Fruit fly (Drosophila melanogaster) whole organism, embryonic: ENCODE data around the gene Paics.

ENCODE experiments used
- Adf1 ChIP-seq: fragments of 200-800 bp; sonication (Bioruptor generic); IDR thresholded peaks from 2 replicates; pipeline ENCODE4 v1.3.6; 2022; ENCODE audit warnings: missing biosample characterization, missing genetic modification characterization
- Atf-2 ChIP-seq: fragments of 200-800 bp; sonication (Bioruptor generic); optimal IDR thresholded peaks from 2 replicates; lab custom pipeline; 2016; ENCODE audit warnings: missing biosample characterization, missing genetic modification characterization
- BEAF-32 ChIP-seq: fragments of 200-800 bp; sonication (Bioruptor generic); optimal IDR thresholded peaks from 3 replicates; lab custom pipeline; 2017; ENCODE audit warnings: missing biosample characterization, missing genetic modification characterization, mild to moderate bottlenecking, moderate library complexity, missing genetic modification reagents
- CG10565 ChIP-seq: fragments of 200-800 bp; sonication (Bioruptor generic); optimal IDR thresholded peaks from 3 replicates; lab custom pipeline; 2016; ENCODE audit warnings: missing biosample characterization, mild to moderate bottlenecking, missing genetic modification characterization
- CG12769 ChIP-seq: fragments of 200-800 bp; sonication (Bioruptor generic); optimal IDR thresholded peaks from 2 replicates; lab custom pipeline; 2019; ENCODE audit warnings: missing biosample characterization, mild to moderate bottlenecking, missing genetic modification characterization, moderate library complexity
- CG13894 ChIP-seq: fragments of 200-800 bp; sonication (Bioruptor generic); optimal IDR thresholded peaks from 3 replicates; lab custom pipeline; 2018; ENCODE audit warnings: missing biosample characterization, mild to moderate bottlenecking, missing genetic modification characterization, moderate library complexity
- CG15011 ChIP-seq: fragments of 200-800 bp; sonication (Bioruptor generic); optimal IDR thresholded peaks from 3 replicates; lab custom pipeline; 2018; ENCODE audit warnings: missing biosample characterization, mild to moderate bottlenecking, missing genetic modification characterization
- CG17359 ChIP-seq: fragments of 200-800 bp; sonication (Bioruptor generic); optimal IDR thresholded peaks from 3 replicates; lab custom pipeline; 2018; ENCODE audit warnings: missing biosample characterization, mild to moderate bottlenecking, missing genetic modification characterization, moderate library complexity
- CG2120 ChIP-seq: fragments of 200-800 bp; sonication (Bioruptor generic); optimal IDR thresholded peaks from 3 replicates; lab custom pipeline; 2016; ENCODE audit warnings: missing biosample characterization, missing genetic modification characterization
- CG2199 ChIP-seq: fragments of 200-800 bp; sonication (Bioruptor generic); IDR thresholded peaks from 3 replicates; pipeline ENCODE4 v1.3.6; 2022; ENCODE audit warnings: missing biosample characterization, missing genetic modification characterization
- CG3407 ChIP-seq: fragments of 200-800 bp; sonication (Bioruptor generic); optimal IDR thresholded peaks from 2 replicates; lab custom pipeline; 2018; ENCODE audit warnings: missing biosample characterization, mild to moderate bottlenecking, missing genetic modification characterization
- CG34422 ChIP-seq: fragments of 200-800 bp; sonication (Bioruptor generic); IDR thresholded peaks from 3 replicates; pipeline ENCODE4 v1.3.6; 2022; ENCODE audit warnings: missing biosample characterization, missing genetic modification characterization
- CG6175 ChIP-seq: fragments of 200-800 bp; sonication (Bioruptor generic); IDR thresholded peaks from 3 replicates; pipeline ENCODE4 v1.3.6; 2022; ENCODE audit warnings: missing biosample characterization, missing genetic modification characterization
- CG8290 ChIP-seq, 3 experiments: fragments of 200-800 bp; sonication (Bioruptor generic); optimal IDR thresholded peaks; 2 replicates each; lab custom pipeline; 2016 to 2019; ENCODE audit warnings: missing biosample characterization in 3 of 3, missing genetic modification characterization in 3 of 3, mild to moderate bottlenecking in 2 of 3, moderate library complexity in 1 of 3
- Fer1 ChIP-seq: fragments of 200-800 bp; sonication (Bioruptor generic); optimal IDR thresholded peaks from 2 replicates; lab custom pipeline; 2017; ENCODE audit warnings: missing biosample characterization, mild to moderate bottlenecking, missing genetic modification characterization
- GATAe ChIP-seq: fragments of 200-800 bp; sonication (Bioruptor generic); conservative IDR thresholded peaks from 2 replicates; pipeline ENCODE4 v1.3.6; 2022; ENCODE audit warnings: missing biosample characterization, missing genetic modification characterization
- HmgD ChIP-seq: fragments of 200-800 bp; sonication (Bioruptor generic); optimal IDR thresholded peaks from 3 replicates; lab custom pipeline; 2016; ENCODE audit warnings: missing biosample characterization, missing genetic modification characterization
- Med ChIP-seq: fragments of 200-800 bp; sonication (Bioruptor generic); peaks from one replicate; lab custom pipeline; 2016; ENCODE audit warnings: missing biosample characterization, missing genetic modification characterization, mild to moderate bottlenecking, inconsistent platforms, moderate library complexity
- Mes4 ChIP-seq: fragments of 200-800 bp; sonication (Bioruptor generic); optimal IDR thresholded peaks from 2 replicates; lab custom pipeline; 2016; ENCODE audit warnings: missing biosample characterization, missing genetic modification characterization
- Pdp1 ChIP-seq, 2 experiments: fragments of 200-800 bp; sonication (Bioruptor generic); optimal IDR thresholded peaks; 3 replicates each; lab custom pipeline; 2016; ENCODE audit warnings: missing biosample characterization in 2 of 2, missing genetic modification characterization in 2 of 2, mild to moderate bottlenecking in 1 of 2, moderate library complexity in 1 of 2
- Spps ChIP-seq: fragments of 200-800 bp; sonication (Bioruptor generic); optimal IDR thresholded peaks from 2 replicates; lab custom pipeline; 2018; ENCODE audit warnings: missing biosample characterization, mild to moderate bottlenecking, missing genetic modification characterization
- abd-A ChIP-seq: fragments of 200-800 bp; sonication (Bioruptor generic); optimal IDR thresholded peaks from 3 replicates; lab custom pipeline; 2019; ENCODE audit warnings: missing biosample characterization, mild to moderate bottlenecking, missing genetic modification characterization, moderate library complexity
- amos ChIP-seq: fragments of 200-800 bp; sonication (Bioruptor generic); IDR thresholded peaks from 2 replicates; pipeline ENCODE4 v1.3.6; 2022; ENCODE audit warnings: missing biosample characterization, missing genetic modification characterization; ENCODE audit not compliant: partially characterized antibody
- ash1 ChIP-seq: fragments of 200-800 bp; sonication (Bioruptor generic); optimal IDR thresholded peaks from 2 replicates; lab custom pipeline; 2018; ENCODE audit warnings: missing biosample characterization, mild to moderate bottlenecking, missing genetic modification characterization
- cg ChIP-seq: fragments of 200-800 bp; sonication (Bioruptor generic); optimal IDR thresholded peaks from 3 replicates; lab custom pipeline; 2019; ENCODE audit warnings: missing biosample characterization, mild to moderate bottlenecking, missing genetic modification characterization, moderate library complexity
- chinmo ChIP-seq: fragments of 200-800 bp; sonication (Bioruptor generic); IDR thresholded peaks from 4 replicates; pipeline ENCODE4 v1.3.6; 2022; ENCODE audit warnings: missing biosample characterization, missing genetic modification characterization; ENCODE audit not compliant: partially characterized antibody
- chm ChIP-seq: fragments of 200-800 bp; sonication (Bioruptor generic); IDR thresholded peaks from 2 replicates; pipeline ENCODE4 v1.3.6; 2022; ENCODE audit warnings: missing biosample characterization, missing genetic modification characterization
- ci ChIP-seq: fragments of 200-800 bp; sonication (Bioruptor generic); IDR thresholded peaks from 3 replicates; pipeline ENCODE4 v1.3.6; 2022; ENCODE audit warnings: missing biosample characterization, missing genetic modification characterization
- crc ChIP-seq: fragments of 200-800 bp; sonication (Bioruptor generic); optimal IDR thresholded peaks from 2 replicates; lab custom pipeline; 2016; ENCODE audit warnings: missing biosample characterization, missing genetic modification characterization
- exex ChIP-seq: fragments of 200-800 bp; sonication (Bioruptor generic); optimal IDR thresholded peaks from 4 replicates; lab custom pipeline; 2018; ENCODE audit warnings: missing biosample characterization, mild to moderate bottlenecking, missing genetic modification characterization, moderate library complexity
- grn ChIP-seq: fragments of 200-800 bp; sonication (Bioruptor generic); optimal IDR thresholded peaks from 3 replicates; lab custom pipeline; 2017; ENCODE audit warnings: missing biosample characterization, missing genetic modification characterization
- lab ChIP-seq: fragments of 200-800 bp; sonication (Bioruptor generic); optimal IDR thresholded peaks from 3 replicates; lab custom pipeline; 2017; ENCODE audit warnings: missing biosample characterization, missing genetic modification characterization, mild to moderate bottlenecking, moderate library complexity, missing genetic modification reagents
- lbe ChIP-seq: fragments of 200-800 bp; sonication (Bioruptor generic); optimal IDR thresholded peaks from 2 replicates; lab custom pipeline; 2016; ENCODE audit warnings: missing biosample characterization, mild to moderate bottlenecking, missing genetic modification characterization
- mirr ChIP-seq: fragments of 200-800 bp; sonication (Bioruptor generic); optimal IDR thresholded peaks from 3 replicates; lab custom pipeline; 2018; ENCODE audit warnings: missing biosample characterization, mild to moderate bottlenecking, missing genetic modification characterization
- onecut ChIP-seq: fragments of 200-800 bp; sonication (Bioruptor generic); IDR thresholded peaks from 2 replicates; pipeline ENCODE4 v1.3.6; 2022; ENCODE audit warnings: missing biosample characterization, missing genetic modification characterization
- pros ChIP-seq: fragments of 200-800 bp; sonication (Bioruptor generic); optimal IDR thresholded peaks from 3 replicates; lab custom pipeline; 2019; ENCODE audit warnings: missing biosample characterization, mild to moderate bottlenecking, missing genetic modification characterization, moderate library complexity
- row ChIP-seq: fragments of 200-800 bp; sonication (Bioruptor generic); IDR thresholded peaks from 3 replicates; pipeline ENCODE4 v1.3.6; 2022; ENCODE audit warnings: missing biosample characterization, missing genetic modification characterization
- sd ChIP-seq: fragments of 200-800 bp; sonication (Bioruptor generic); optimal IDR thresholded peaks from 3 replicates; lab custom pipeline; 2018; ENCODE audit warnings: missing biosample characterization, mild to moderate bottlenecking, missing genetic modification characterization, moderate library complexity
- shn ChIP-seq: fragments of 200-800 bp; sonication (Bioruptor generic); optimal IDR thresholded peaks from 3 replicates; lab custom pipeline; 2016; ENCODE audit warnings: missing biosample characterization, missing genetic modification characterization
- sr ChIP-seq: fragments of 200-800 bp; sonication (Bioruptor generic); IDR thresholded peaks from 3 replicates; pipeline ENCODE4 v1.3.6; 2022; ENCODE audit warnings: missing biosample characterization, missing genetic modification characterization
- twi ChIP-seq: fragments of 200-800 bp; optimal IDR thresholded peaks from 2 replicates; lab custom pipeline; 2019; ENCODE audit warnings: missing biosample characterization, mild to moderate bottlenecking, missing genetic modification characterization, moderate library complexity

Gene Paics

dm6 chrX:12733770-12734189 is 26.6 kb downstream of the Paics start:
- TF ChIP-seq CG34422 (GFP tag; lab: Robert Waterston, UW) (peak; percentile 13; the same call in 1 of the 3 replicates), ci (peak; percentile 42; the same call in 1 of the 3 replicates), BEAF-32 (GFP tag; lab: Kevin White, UChicago) (no peak), Med (GFP tag; lab: Kevin White, UChicago) (peak; percentile 76), Spps (no peak), cg (peak; percentile 86), CG3407 (GFP tag; lab: Kevin White, UChicago) (peak; percentile 99), mirr (peak; percentile 55), pros (GFP tag; lab: Kevin White, UChicago) (peak; percentile 20), grn (GFP tag; lab: Kevin White, UChicago) (no peak), CG10565 (GFP tag; lab: Kevin White, UChicago) (no peak), CG2199 (GFP tag; lab: Robert Waterston, UW) (peak; percentile 63; the same call in 1 of the 3 replicates), chm (0 out of 2 replicates have a peak, but pooled peaks have one; percentile 9), abd-A (tag; lab: Kevin White, UChicago) (peak; percentile 34), Pdp1 (GFP tag; optimal IDR thresholded peaks at IDR 0.05; lab: Kevin White, UChicago) (peak in 1 of 2 experiments; percentile 23), sd (peak; percentile 13), ash1 (GFP tag; lab: Kevin White, UChicago) (peak; percentile 10), CG15011 (GFP tag; lab: Kevin White, UChicago) (no peak), Adf1 (peak; percentile 86), HmgD (no peak), Atf-2 (no peak), Fer1 (GFP tag; lab: Kevin White, UChicago) (peak; percentile 1), CG8290 (GFP tag; optimal IDR thresholded peaks at IDR 0.05; lab: Kevin White, UChicago) (no peak), CG8290 (tag; optimal IDR thresholded peaks at IDR 0.05; lab: Kevin White, UChicago) (peak in 1 of 2 experiments; percentile 9), sr (GFP tag; lab: Robert Waterston, UW) (peak; percentile 63; the same call in 2 of the 3 replicates), CG2120 (GFP tag; lab: Kevin White, UChicago) (no peak), CG12769 (tag; lab: Kevin White, UChicago) (peak; percentile 39), shn (no peak), twi (tag; lab: Kevin White, UChicago) (peak; percentile 51), onecut (GFP tag; lab: Robert Waterston, UW) (peak; percentile 7; the same call in 1 of the 2 replicates), crc (GFP tag; lab: Kevin White, UChicago) (no peak), row (GFP tag; lab: Robert Waterston, UW) (peak; percentile 8; the same call in 1 of the 3 replicates), CG13894 (tag; lab: Kevin White, UChicago) (peak; percentile 25), CG6175 (GFP tag; lab: Robert Waterston, UW) (no peak), lab (GFP tag; lab: Kevin White, UChicago) (peak; percentile 42)

DNA sequence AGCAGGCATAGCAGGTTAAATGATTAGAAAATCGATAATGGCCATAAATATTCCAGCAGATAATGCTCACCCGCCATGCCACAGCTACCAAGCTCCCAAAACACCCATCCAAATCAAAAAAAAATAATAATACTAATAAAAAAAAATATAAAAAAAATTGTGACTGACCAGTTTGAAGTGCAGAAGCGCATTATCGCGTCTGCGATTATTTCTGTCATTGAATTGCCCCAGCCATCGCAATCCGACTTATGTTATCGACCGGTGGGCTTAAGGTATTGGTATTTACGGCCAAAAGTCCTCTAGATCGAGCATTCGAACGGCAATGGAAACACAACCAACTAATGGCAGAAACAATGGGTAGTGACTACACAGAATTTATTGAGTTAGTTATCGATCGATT is 27.9 kb downstream of the Paics start:
- TF ChIP-seq sd (peak; percentile 26), exex (tag; lab: Kevin White, UChicago) (peak; percentile 55), amos (GFP tag; lab: Robert Waterston, UW) (no peak), Mes4 (GFP tag; lab: Kevin White, UChicago) (no peak), lbe (GFP tag; lab: Kevin White, UChicago) (peak; percentile 6), GATAe (GFP tag; lab: Robert Waterston, UW) (peak; percentile 53), CG17359 (tag; lab: Kevin White, UChicago) (peak; percentile 22), chinmo (GFP tag; lab: Robert Waterston, UW) (0 out of 4 replicates have a peak, but pooled peaks have one; percentile 30)
